Worm (Caenorhabditis elegans): ENCODE results near the gene nhr-178.

DNA sequence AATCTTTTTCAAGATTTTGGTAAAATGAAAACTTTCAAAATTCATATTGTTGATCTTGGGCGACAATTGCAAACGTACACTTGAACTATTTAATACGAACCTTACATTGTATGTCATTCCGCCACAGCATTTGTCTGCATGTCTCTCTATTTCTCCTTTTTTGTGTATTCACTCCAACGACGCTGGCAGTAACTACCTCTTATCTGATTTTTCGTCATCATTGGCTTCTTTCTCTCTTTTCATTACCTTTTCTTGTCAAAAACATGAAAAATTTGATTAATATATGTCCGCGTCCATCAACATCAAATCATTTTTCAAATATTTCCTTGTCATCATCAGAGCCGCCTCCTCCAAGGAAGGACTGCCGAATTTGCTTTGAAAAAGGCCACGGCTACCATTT, 2.3 kb upstream of the nhr-178 start, which contains the start of gene nhr-177:
- TF ChIP-seq pqm-1 (tag; optimal IDR thresholded peaks at IDR 0.05), result no peak
- TF ChIP-seq elt-3 (tag; optimal IDR thresholded peaks at IDR 0.05), result no peak
- TF ChIP-seq C16A3.4 (tag; optimal IDR thresholded peaks at IDR 0.05), result no peak
- no peak for TF ChIP-seq unc-86 (tag; optimal IDR thresholded peaks at IDR 0.05)
